Worm (Caenorhabditis elegans) whole organism, L4/young adult: Measurements from ENCODE around the gene nhr-123.

Source experiments
- W03F9.2 ChIP-seq: fragments of 150-350 bp; optimal IDR thresholded peaks from 2 replicates; lab custom pipeline; 2014; ENCODE audit warnings: missing biosample characterization, missing genetic modification characterization
- dao-5 ChIP-seq: sonication (generic microtip); optimal IDR thresholded peaks from 2 replicates; lab custom pipeline; 2016; ENCODE audit warnings: missing genotype, missing genetic modification characterization, moderate library complexity, missing compliant biosample characterization
- him-1 ChIP-seq: sonication (generic microtip); optimal IDR thresholded peaks from 2 replicates; lab custom pipeline; 2016; ENCODE audit warnings: missing genotype, missing genetic modification reagents, missing genetic modification characterization, missing compliant biosample characterization

DNA sequence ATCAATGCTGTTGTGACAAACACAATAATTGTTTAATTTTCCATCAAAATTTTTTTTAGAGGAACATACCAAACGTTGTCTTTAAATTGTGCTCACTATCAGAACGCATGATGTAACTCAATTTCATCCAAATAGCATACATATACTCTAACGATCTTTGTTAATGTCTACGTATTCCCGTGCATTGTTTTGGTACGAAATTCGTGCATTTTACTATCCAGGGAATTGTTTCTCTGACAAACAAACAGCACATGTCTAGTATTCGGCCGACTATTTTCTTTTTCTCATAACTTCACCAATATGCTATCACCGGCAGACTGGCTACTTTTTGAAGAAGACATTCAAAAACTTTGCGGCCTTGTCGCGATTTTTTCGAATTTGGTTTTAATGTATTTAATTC lies 40.2 kb downstream of the nhr-123 start, which contains the start of gene str-196:
- TF ChIP-seq W03F9.2 (no peak), him-1 (tag; lab: Kevin White, UChicago) (no peak), dao-5 (tag; lab: Kevin White, UChicago) (no peak)
